Fruit fly (Drosophila melanogaster) whole organism: Measurements from ENCODE around the gene Ndfip.

Experiments
- CG8478 ChIP-seq: fragments of >200 bp; optimal IDR thresholded peaks from 2 replicates; lab custom pipeline; 2018; ENCODE audit warnings: inconsistent platforms
- EcR ChIP-seq, 2 experiments: fragments of >200 bp; optimal IDR thresholded peaks; 2 replicates each; lab custom pipeline; 2017; ENCODE audit warnings: missing biosample characterization in 2 of 2, missing genetic modification characterization in 2 of 2, missing genetic modification reagents in 2 of 2
- pan ChIP-seq: fragments of >200 bp; optimal IDR thresholded peaks from 2 replicates; lab custom pipeline; 2017
- psq ChIP-seq: fragments of >200 bp; optimal IDR thresholded peaks from 2 replicates; lab custom pipeline; 2017
- usp ChIP-seq: fragments of >200 bp; optimal IDR thresholded peaks from 2 replicates; lab custom pipeline; 2017; ENCODE audit warnings: missing biosample characterization, missing genetic modification characterization, mixed read lengths

DNA sequence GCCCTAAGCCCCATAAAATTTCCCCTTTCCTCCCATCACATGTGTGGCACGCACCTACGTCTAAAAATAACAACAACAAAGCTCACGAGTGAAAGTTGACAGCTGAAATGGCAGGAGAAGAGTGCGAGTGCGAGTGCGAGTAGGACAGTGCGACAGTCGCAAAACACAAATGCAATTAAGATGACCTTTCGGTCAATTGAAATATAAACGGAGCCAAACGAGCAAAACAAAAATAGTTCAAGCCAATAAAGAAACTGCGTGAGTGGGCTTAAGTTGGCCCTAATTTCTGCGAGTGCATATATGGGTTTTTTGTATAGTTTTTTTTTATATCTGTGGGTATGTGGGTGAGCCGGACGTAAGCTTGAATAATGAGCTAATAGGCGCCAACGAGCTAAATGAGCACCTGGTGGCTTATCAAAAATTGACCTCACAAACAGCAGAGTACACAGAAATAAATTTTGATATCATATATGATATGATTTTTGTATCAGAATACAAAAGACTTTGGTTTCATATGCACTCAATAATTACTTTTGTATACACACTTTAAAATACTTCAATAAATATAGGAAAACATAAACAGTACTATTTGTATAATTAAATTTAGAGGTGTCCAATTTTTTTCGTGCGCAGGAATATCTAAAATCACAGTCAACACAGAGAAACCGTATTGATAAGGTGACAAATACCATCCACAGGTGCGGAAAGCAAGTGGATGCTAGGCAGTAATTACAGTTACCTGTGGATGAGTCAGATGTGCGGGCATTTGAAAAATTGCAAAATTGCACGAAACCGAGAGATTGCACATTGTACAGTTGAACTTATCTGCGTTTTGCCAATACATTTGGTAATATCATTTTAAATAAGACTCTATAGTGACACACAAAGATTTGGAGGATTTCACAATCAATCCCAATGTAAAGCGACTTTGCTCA is 2.1 kb downstream of the Ndfip start:
- no peak for TF ChIP-seq EcR (GFP tag; optimal IDR thresholded peaks at IDR 0.05; lab: Kevin White, UChicago)
- TF ChIP-seq usp = no peak
- TF ChIP-seq psq (lab: Kevin White, UChicago) = no peak
- TF ChIP-seq CG8478 (lab: Kevin White, UChicago) = no peak
- TF ChIP-seq pan = no peak
